Worm (Caenorhabditis elegans): ENCODE results near the gene H20J04.1.

Gene H20J04.1

ce11 chrII:4355217-4355616 is at the start of gene H20J04.1, which contains the start of gene H20J04.7:
Gene H20J04.1 (plus strand): TSS chrII:4355613.
Gene H20J04.7 (minus strand): TSS chrII:4355317.
- TF ChIP-seq lsy-2 (tag; optimal IDR thresholded peaks at IDR 0.05) (no peak), lin-39 (tag; optimal IDR thresholded peaks at IDR 0.05) (no peak), C34F6.9 (tag; optimal IDR thresholded peaks at IDR 0.05) (no peak), lin-13 (GFP tag; optimal IDR thresholded peaks at IDR 0.05) (no peak), fos-1 (tag; optimal IDR thresholded peaks at IDR 0.05) (no peak), egl-27 (tag; optimal IDR thresholded peaks at IDR 0.05) (no peak), nhr-11 (tag; optimal IDR thresholded peaks at IDR 0.05) (no peak), F13H6.1 (tag; optimal IDR thresholded peaks at IDR 0.05) (no peak), unc-39 (tag; optimal IDR thresholded peaks at IDR 0.05) (no peak), ztf-1 (GFP tag; conservative IDR thresholded peaks at IDR 0.05) (no peak), R02D3.7 (tag; optimal IDR thresholded peaks at IDR 0.05) (no peak), elt-1 (tag; optimal IDR thresholded peaks at IDR 0.05) (no peak), nhr-77 (tag; optimal IDR thresholded peaks at IDR 0.05) (no peak), snpc-4 (tag; optimal IDR thresholded peaks at IDR 0.05) (no peak), aly-2 (tag; optimal IDR thresholded peaks at IDR 0.05) (no peak), ztf-4 (tag; optimal IDR thresholded peaks at IDR 0.05) (no peak), sma-3 (GFP tag; optimal IDR thresholded peaks at IDR 0.05) (no peak), ceh-82 (tag; optimal IDR thresholded peaks at IDR 0.05) (no peak), nhr-12 (tag; optimal IDR thresholded peaks at IDR 0.05) (no peak)

- TF ChIP-seq unc-39 (tag; optimal IDR thresholded peaks at IDR 0.05) (no peak), unc-55 (GFP tag; optimal IDR thresholded peaks at IDR 0.05) (no peak), crh-2 (tag; optimal IDR thresholded peaks at IDR 0.05) (no peak), ztf-1 (GFP tag; conservative IDR thresholded peaks at IDR 0.05) (no peak), elt-3 (tag; optimal IDR thresholded peaks at IDR 0.05) (no peak), nhr-12 (tag; optimal IDR thresholded peaks at IDR 0.05) (no peak), nhr-23 (tag; optimal IDR thresholded peaks at IDR 0.05) (no peak), ama-1 (optimal IDR thresholded peaks at IDR 0.05) (no peak), R02D3.7 (tag; optimal IDR thresholded peaks at IDR 0.05) (no peak), nhr-11 (tag; optimal IDR thresholded peaks at IDR 0.05) (no peak), alr-1 (tag; optimal IDR thresholded peaks at IDR 0.05) (no peak), nhr-129 (tag; optimal IDR thresholded peaks at IDR 0.05) (no peak), ceh-82 (tag; optimal IDR thresholded peaks at IDR 0.05) (no peak)
Observed at ce11 chrII:4306921-4307630, 48.3 kb upstream of the H20J04.1 start, which contains the start of gene Y52E8A.3. Gene Y52E8A.3 (minus strand): TSS chrII:4306971.

- TF ChIP-seq ceh-16 (tag; optimal IDR thresholded peaks at IDR 0.05) (no peak), blmp-1 (tag; optimal IDR thresholded peaks at IDR 0.05; ENCODE audit: insufficient read depth) (no peak), Y55F3AM.14 (GFP tag; optimal IDR thresholded peaks at IDR 0.05) (no peak), zag-1 (tag; optimal IDR thresholded peaks at IDR 0.05) (no peak), dmd-4 (tag; optimal IDR thresholded peaks at IDR 0.05) (no peak), fos-1 (tag; optimal IDR thresholded peaks at IDR 0.05) (no peak), ztf-4 (tag; optimal IDR thresholded peaks at IDR 0.05) (no peak), gmeb-1 (tag; optimal IDR thresholded peaks at IDR 0.05) (no peak), unc-55 (GFP tag; optimal IDR thresholded peaks at IDR 0.05) (no peak), snpc-4 (tag; optimal IDR thresholded peaks at IDR 0.05) (no peak), peb-1 (tag; optimal IDR thresholded peaks at IDR 0.05) (no peak), sem-4 (tag; optimal IDR thresholded peaks at IDR 0.05) (no peak), nhr-10 (tag; optimal IDR thresholded peaks at IDR 0.05) (no peak), ZK546.5 (tag; optimal IDR thresholded peaks at IDR 0.05) (no peak)
Observed at ce11 chrII:4312115-4312514, 43.3 kb upstream of the H20J04.1 start, which contains the start of gene plep-1. Gene plep-1 (minus strand): TSS chrII:4312215.

ce11 chrII:4316011-4316410 is 39.4 kb upstream of the H20J04.1 start, which contains the start of gene srw-40:
Gene srw-40 (minus strand): TSS chrII:4316111.
- no peak for TF ChIP-seq nhr-10 (tag; optimal IDR thresholded peaks at IDR 0.05)
- no peak for TF ChIP-seq elt-1 (tag; optimal IDR thresholded peaks at IDR 0.05)
- TF ChIP-seq nhr-77 (tag; optimal IDR thresholded peaks at IDR 0.05): no peak
- no peak for TF ChIP-seq unc-55 (GFP tag; optimal IDR thresholded peaks at IDR 0.05)
- no peak for TF ChIP-seq snpc-4 (tag; optimal IDR thresholded peaks at IDR 0.05)
- TF ChIP-seq mab-5 (tag; optimal IDR thresholded peaks at IDR 0.05): no peak
- no peak for TF ChIP-seq nhr-12 (tag; optimal IDR thresholded peaks at IDR 0.05)
- no peak for TF ChIP-seq nhr-6 (tag; optimal IDR thresholded peaks at IDR 0.05)
- TF ChIP-seq ama-1 (optimal IDR thresholded peaks at IDR 0.05): no peak
- no peak for TF ChIP-seq mbf-1 (tag; optimal IDR thresholded peaks at IDR 0.05)
- no peak for TF ChIP-seq sma-3 (GFP tag; optimal IDR thresholded peaks at IDR 0.05)
- TF ChIP-seq nhr-237 (tag; optimal IDR thresholded peaks at IDR 0.05): no peak
